Fruit fly (Drosophila melanogaster): ENCODE data around the gene CG45488.

The CG45488 gene

dm6 chrX:19897991-19898473, 22.2 kb downstream of the CG45488 start (continued):
- TF ChIP-seq CG16779 (tag; optimal IDR thresholded peaks at IDR 0.05) (no peak), CG1621 (tag; optimal IDR thresholded peaks at IDR 0.05) (no peak), Met (GFP tag; optimal IDR thresholded peaks at IDR 0.05) (no peak)

dm6 chrX:19897328-19897990, 22.8 kb downstream of the CG45488 start:
- TF ChIP-seq Ets21C (GFP tag; optimal IDR thresholded peaks at IDR 0.05) = no peak
- TF ChIP-seq Smox (GFP tag; optimal IDR thresholded peaks at IDR 0.05) = no peak
- TF ChIP-seq eg (GFP tag; IDR thresholded peaks at IDR 0.05) = 0 out of 3 replicates have a peak, but pooled peaks have one; percentile 9
- no peak for TF ChIP-seq CG6854 (GFP tag; optimal IDR thresholded peaks at IDR 0.05)
- TF ChIP-seq svp (GFP tag) = peak; percentile 63
- no peak for TF ChIP-seq CG8319 (GFP tag; optimal IDR thresholded peaks at IDR 0.05)
- TF ChIP-seq CG10631 (GFP tag; optimal IDR thresholded peaks at IDR 0.05) = no peak
- no peak for TF ChIP-seq CG11902 (GFP tag; optimal IDR thresholded peaks at IDR 0.05)
- no peak for TF ChIP-seq CG3032 (tag; optimal IDR thresholded peaks at IDR 0.05)
- TF ChIP-seq CG10669 (GFP tag; optimal IDR thresholded peaks at IDR 0.05) = no peak
- no peak for TF ChIP-seq fd85E (GFP tag; optimal IDR thresholded peaks at IDR 0.05)
- TF ChIP-seq Hr39 (GFP tag; optimal IDR thresholded peaks at IDR 0.05) = no peak
- no peak for TF ChIP-seq OdsH (GFP tag; optimal IDR thresholded peaks at IDR 0.05)
- peak; percentile 50 for TF ChIP-seq Eip78C (GFP tag)
- peak; percentile 2 for TF ChIP-seq Sox14 (GFP tag; optimal IDR thresholded peaks at IDR 0.05)
- TF ChIP-seq Ets96B (tag; optimal IDR thresholded peaks at IDR 0.05) = peak; percentile 26
- TF ChIP-seq ss (GFP tag; optimal IDR thresholded peaks at IDR 0.05) = peak in 1 of 2 experiments; percentile 7
- TF ChIP-seq CG7368 (GFP tag; optimal IDR thresholded peaks at IDR 0.05) = no peak
- TF ChIP-seq CG6792 (GFP tag; optimal IDR thresholded peaks at IDR 0.05) = no peak
- TF ChIP-seq CG4318 (GFP tag; optimal IDR thresholded peaks at IDR 0.05) = no peak
- peak; percentile 4 for TF ChIP-seq CG32006 (GFP tag; optimal IDR thresholded peaks at IDR 0.05)
- no peak for TF ChIP-seq CG11294 (GFP tag; IDR thresholded peaks at IDR 0.05)

- TF ChIP-seq Hr4 (GFP tag; optimal IDR thresholded peaks at IDR 0.05) (no peak), Eip78C (GFP tag) (peak; percentile 41)
These were observed 28.2 kb downstream of the CG45488 start for dm6 chrX:19892070-19892469.

dm6 chrX:19890010-19890665, 30.1 kb downstream of the CG45488 start, which contains the start of gene amn:
Gene amn, minus strand, starts transcription at chrX:19890060.
- no peak for TF ChIP-seq CG10631 (GFP tag; optimal IDR thresholded peaks at IDR 0.05)
- TF ChIP-seq Blimp-1 (GFP tag; optimal IDR thresholded peaks at IDR 0.05) = no peak
- no peak for TF ChIP-seq salr (GFP tag; optimal IDR thresholded peaks at IDR 0.05)
- TF ChIP-seq eg (GFP tag; IDR thresholded peaks at IDR 0.05) = no peak
- TF ChIP-seq CG11294 (GFP tag; IDR thresholded peaks at IDR 0.05) = no peak
- no peak for TF ChIP-seq CG31627 (GFP tag; optimal IDR thresholded peaks at IDR 0.05)
- no peak for TF ChIP-seq CG6854 (GFP tag; optimal IDR thresholded peaks at IDR 0.05)
- no peak for TF ChIP-seq Hr39 (GFP tag; optimal IDR thresholded peaks at IDR 0.05)
- no peak for TF ChIP-seq CG15336 (GFP tag; IDR thresholded peaks at IDR 0.05)
- no peak for TF ChIP-seq Hr38 (GFP tag; optimal IDR thresholded peaks at IDR 0.05)
- TF ChIP-seq CG34406 (GFP tag; optimal IDR thresholded peaks at IDR 0.05) = no peak
- TF ChIP-seq CG11762 (GFP tag; optimal IDR thresholded peaks at IDR 0.05; ENCODE audit: insufficient read depth) = no peak
- TF ChIP-seq ss (GFP tag; optimal IDR thresholded peaks at IDR 0.05) = no peak
- no peak for TF ChIP-seq dac (GFP tag; optimal IDR thresholded peaks at IDR 0.05)

Measured in whole organism, prepupa.